Worm (Caenorhabditis elegans) whole organism, L4/young adult: ENCODE results near the gene ncx-8.

Experiments used
- W03F9.2 ChIP-seq: fragments of 150-350 bp; optimal IDR thresholded peaks from 2 replicates; lab custom pipeline; 2014; ENCODE audit warnings: missing biosample characterization, missing genetic modification characterization
- dao-5 ChIP-seq: sonication (generic microtip); optimal IDR thresholded peaks from 2 replicates; lab custom pipeline; 2016; ENCODE audit warnings: missing genotype, missing genetic modification characterization, moderate library complexity, missing compliant biosample characterization

DNA sequence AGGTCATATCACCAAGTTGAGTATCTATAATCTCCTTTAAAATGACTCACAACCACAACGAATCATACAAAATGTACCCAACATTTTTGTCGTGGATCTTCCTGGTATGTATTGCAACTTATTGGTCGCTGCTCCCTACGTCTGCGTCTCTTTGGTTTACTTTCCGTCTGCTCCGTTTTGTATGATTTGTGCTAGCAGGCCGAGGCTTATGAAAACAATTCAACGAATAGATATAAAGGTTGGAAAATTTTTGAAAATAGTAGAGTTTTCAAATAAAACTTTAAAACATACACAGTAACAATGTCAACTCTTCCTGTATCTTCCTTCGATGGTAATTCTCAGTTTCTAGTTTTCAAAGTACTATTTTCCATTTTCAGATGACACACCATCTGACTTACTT is 14.4 kb upstream of the ncx-8 start, which contains the start of gene srr-8:
- TF ChIP-seq dao-5 (tag; lab: Kevin White, UChicago) (no peak), W03F9.2 (tag; lab: Kevin White, UChicago) (no peak)
